Worm (Caenorhabditis elegans) whole organism, L1 larva: ENCODE results near the gene C39B5.2.

ENCODE experiments used
- dsc-1 ChIP-seq: sonication (generic microtip); optimal IDR thresholded peaks from 2 replicates; lab custom pipeline; 2016; ENCODE audit warnings: mild to moderate bottlenecking, missing genetic modification characterization, missing compliant biosample characterization
- elt-3 ChIP-seq, 6 experiments: fragments of 150-350 bp in 1 of 6; sonication (generic microtip); optimal IDR thresholded peaks; 2 replicates each; lab custom pipeline; 2017 to 2018; ENCODE audit warnings: missing biosample characterization in 6 of 6, missing genetic modification characterization in 6 of 6, inconsistent platforms in 1 of 6
- fos-1 ChIP-seq: fragments of 150-350 bp; optimal IDR thresholded peaks from 2 replicates; lab custom pipeline; 2014; ENCODE audit warnings: missing biosample characterization, missing genetic modification characterization
- lin-13 ChIP-seq: fragments of 150-350 bp; optimal IDR thresholded peaks from 2 replicates; lab custom pipeline; 2014; ENCODE audit warnings: missing biosample characterization, missing genetic modification reagents, missing genetic modification characterization
- lin-39 ChIP-seq: fragments of 150-350 bp; optimal IDR thresholded peaks from 2 replicates; lab custom pipeline; 2014; ENCODE audit warnings: missing biosample characterization, missing genetic modification reagents, missing genetic modification characterization
- lsy-2 ChIP-seq, 2 experiments: fragments of 150-350 bp; optimal IDR thresholded peaks; 2 replicates each; lab custom pipeline; 2014; ENCODE audit warnings: missing biosample characterization in 2 of 2, missing genetic modification characterization in 2 of 2
- nhr-90 ChIP-seq: sonication (generic microtip); optimal IDR thresholded peaks from 2 replicates; lab custom pipeline; 2016; ENCODE audit warnings: mild to moderate bottlenecking, missing genetic modification characterization, missing compliant biosample characterization; ENCODE audit not compliant: poor library complexity
- pqm-1 ChIP-seq: sonication (generic microtip); optimal IDR thresholded peaks from 3 replicates; lab custom pipeline; 2017; ENCODE audit warnings: missing biosample characterization, missing genetic modification characterization
- skn-1 ChIP-seq: fragments of 150-350 bp; optimal IDR thresholded peaks from 2 replicates; lab custom pipeline; 2014; ENCODE audit warnings: missing biosample characterization, missing genetic modification characterization
- tbx-2 ChIP-seq: sonication (generic microtip); optimal IDR thresholded peaks from 2 replicates; lab custom pipeline; 2016; ENCODE audit warnings: missing genetic modification characterization, missing compliant biosample characterization
- unc-62 ChIP-seq: fragments of 150-350 bp; optimal IDR thresholded peaks from 2 replicates; lab custom pipeline; 2014; ENCODE audit warnings: missing biosample characterization, missing genetic modification reagents, missing genetic modification characterization
- ztf-11 ChIP-seq, 2 experiments: sonication (generic microtip); optimal IDR thresholded peaks; 2 replicates each; lab custom pipeline; 2016 to 2017; ENCODE audit warnings: missing genetic modification characterization in 2 of 2, missing biosample characterization in 1 of 2, missing compliant biosample characterization in 1 of 2

DNA sequence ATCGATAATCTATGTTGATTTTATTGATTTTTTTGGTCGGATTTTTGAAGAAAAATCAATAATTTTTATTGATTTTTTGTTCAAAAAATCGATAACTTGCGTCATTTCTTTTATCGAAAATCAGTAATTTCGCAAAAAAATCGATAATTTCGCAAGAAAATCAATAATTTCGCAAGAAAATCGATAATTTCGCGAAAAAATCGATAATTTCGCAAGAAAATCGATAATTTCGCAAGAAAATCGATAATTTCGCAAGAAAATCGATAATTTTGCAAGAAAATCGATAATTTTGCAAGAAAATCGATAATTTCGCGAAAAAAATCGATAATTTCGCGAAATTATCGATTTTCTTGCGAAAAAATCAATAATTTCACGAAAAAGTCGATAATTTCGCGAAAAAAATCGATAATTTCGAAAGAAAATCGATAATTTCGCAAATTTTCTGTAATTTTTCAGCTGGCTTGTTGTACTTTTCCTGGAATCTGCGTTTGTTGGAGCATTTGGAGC is 48.7 kb downstream of the C39B5.2 start:
- no peak for TF ChIP-seq tbx-2 (tag; lab: Kevin White, UChicago)
- no peak for TF ChIP-seq fos-1
- no peak for TF ChIP-seq skn-1 (tag; lab: Kevin White, UChicago)
- TF ChIP-seq nhr-90 (tag; lab: Kevin White, UChicago): no peak
- TF ChIP-seq unc-62 (GFP tag; lab: Kevin White, UChicago): no peak
- no peak for TF ChIP-seq ztf-11 (tag; optimal IDR thresholded peaks at IDR 0.05; lab: Kevin White, UChicago)
- TF ChIP-seq lsy-2 (tag; optimal IDR thresholded peaks at IDR 0.05; lab: Kevin White, UChicago): no peak
- no peak for TF ChIP-seq dsc-1 (tag; lab: Kevin White, UChicago)
- TF ChIP-seq lin-39 (tag; lab: Kevin White, UChicago): no peak
- no peak for TF ChIP-seq elt-3 (tag; optimal IDR thresholded peaks at IDR 0.05; lab: Kevin White, UChicago)
- TF ChIP-seq lin-13 (GFP tag; lab: Kevin White, UChicago): no peak
- no peak for TF ChIP-seq pqm-1 (tag; lab: Kevin White, UChicago)
